Worm (Caenorhabditis elegans): ENCODE measurements around the gene gcy-12.

DNA sequence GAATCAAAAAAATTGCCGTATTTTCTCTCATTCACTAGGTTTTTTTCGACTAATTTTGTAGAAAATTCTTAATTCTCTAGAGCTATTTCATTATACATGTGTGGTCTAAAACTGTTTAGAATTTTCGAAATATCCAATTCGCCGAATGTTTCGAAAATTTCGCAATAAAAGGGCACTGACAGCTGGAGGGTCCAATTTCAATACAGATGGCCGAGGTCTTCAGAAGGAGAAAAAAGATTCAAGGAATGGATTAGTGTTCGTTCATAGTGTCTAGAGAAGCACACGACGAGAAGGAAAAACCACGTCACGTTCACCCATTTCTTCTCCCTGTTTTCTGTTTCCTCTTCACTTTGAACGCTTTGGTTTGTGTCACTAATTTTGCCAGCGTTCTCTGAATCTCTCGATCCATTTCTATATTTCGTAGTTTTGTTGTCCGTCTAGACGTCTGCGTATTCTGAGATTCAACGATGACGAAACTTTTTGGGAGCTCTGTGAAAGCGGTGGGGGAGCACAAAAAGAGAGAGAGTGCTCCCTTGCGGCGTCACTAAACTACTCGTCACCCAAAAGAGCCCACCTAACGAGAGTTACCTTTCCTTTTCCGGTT lies 14.3 kb downstream of the gcy-12 start:
- TF ChIP-seq nhr-28 (tag; optimal IDR thresholded peaks at IDR 0.05) (no peak), elt-3 (tag; optimal IDR thresholded peaks at IDR 0.05) (peak in 1 of 6 experiments; percentile 58), C04F5.9 (tag; optimal IDR thresholded peaks at IDR 0.05) (no peak), lin-14 (GFP tag; optimal IDR thresholded peaks at IDR 0.05) (peak; percentile 95), aha-1 (tag; optimal IDR thresholded peaks at IDR 0.05) (no peak), nhr-90 (tag; optimal IDR thresholded peaks at IDR 0.05; ENCODE audit: poor library complexity) (no peak), unc-130 (tag; optimal IDR thresholded peaks at IDR 0.05) (no peak), lin-13 (GFP tag; optimal IDR thresholded peaks at IDR 0.05) (peak; percentile 17), sup-37 (GFP tag; optimal IDR thresholded peaks at IDR 0.05) (no peak), ces-1 (GFP tag; optimal IDR thresholded peaks at IDR 0.05) (no peak), nhr-76 (tag; optimal IDR thresholded peaks at IDR 0.05) (no peak)

Data from whole organism, L1 larva.